Fruit fly (Drosophila melanogaster) whole organism, pupa: Measurements from ENCODE around the gene Alp10.

ENCODE experiments used
- CG14655 ChIP-seq: fragments of 200-800 bp; sonication (Bioruptor generic); optimal IDR thresholded peaks from 3 replicates; lab custom pipeline; 2017; ENCODE audit warnings: mild to moderate bottlenecking, missing biosample characterization, missing genetic modification reagents, missing genetic modification characterization
- CG34367 ChIP-seq: fragments of 200-800 bp; sonication (Bioruptor generic); optimal IDR thresholded peaks from 2 replicates; lab custom pipeline; 2018; ENCODE audit warnings: missing biosample characterization, mild to moderate bottlenecking, missing genetic modification characterization
- CG9948 ChIP-seq: fragments of 200-800 bp; sonication (Bioruptor generic); optimal IDR thresholded peaks from 2 replicates; lab custom pipeline; 2018; ENCODE audit warnings: missing biosample characterization, mild to moderate bottlenecking, missing genetic modification characterization, moderate library complexity
- D1 ChIP-seq: fragments of 200-800 bp; sonication (Bioruptor generic); optimal IDR thresholded peaks from 2 replicates; lab custom pipeline; 2018; ENCODE audit warnings: missing biosample characterization, mild to moderate bottlenecking, missing genetic modification characterization, moderate library complexity
- Pif1A ChIP-seq: fragments of 200-800 bp; sonication (Bioruptor generic); optimal IDR thresholded peaks from 3 replicates; lab custom pipeline; 2016; ENCODE audit warnings: missing biosample characterization, missing genetic modification characterization
- Pif1B ChIP-seq: fragments of 200-800 bp; sonication (Bioruptor generic); optimal IDR thresholded peaks from 3 replicates; lab custom pipeline; 2016; ENCODE audit warnings: missing biosample characterization, missing genetic modification characterization
- gl ChIP-seq: fragments of 200-800 bp; sonication (Bioruptor generic); optimal IDR thresholded peaks from 2 replicates; lab custom pipeline; 2018; ENCODE audit warnings: missing biosample characterization, mild to moderate bottlenecking, missing genetic modification characterization
- rn ChIP-seq: fragments of 200-800 bp; sonication (Bioruptor generic); IDR thresholded peaks from 2 replicates; pipeline ENCODE4 v1.3.6; 2022; ENCODE audit warnings: missing biosample characterization, missing genetic modification characterization

dm6 chr3L:5578595-5578994 lies 16.5 kb downstream of the Alp10 start:
- TF ChIP-seq Pif1A (GFP tag; lab: Kevin White, UChicago) = no peak
- TF ChIP-seq CG34367 (tag; lab: Kevin White, UChicago) = no peak
- TF ChIP-seq rn (GFP tag; lab: Robert Waterston, UW) = no peak
- TF ChIP-seq gl (tag; lab: Kevin White, UChicago) = no peak
- TF ChIP-seq Pif1B (GFP tag; lab: Kevin White, UChicago) = no peak
- TF ChIP-seq CG14655 (GFP tag; lab: Kevin White, UChicago) = no peak
- no peak for TF ChIP-seq D1 (tag; lab: Kevin White, UChicago)
- TF ChIP-seq CG9948 (tag; lab: Kevin White, UChicago) = no peak
